Worm (Caenorhabditis elegans): ENCODE measurements around the gene polq-1.

polq-1 gene

ce11 chrIII:5812672-5813071 lies 9.7 kb upstream of the polq-1 start:
- TF ChIP-seq unc-55 (GFP tag; optimal IDR thresholded peaks at IDR 0.05) (peak; percentile 79), nfya-1 (tag; optimal IDR thresholded peaks at IDR 0.05) (peak; percentile 57), C08G9.2 (tag; optimal IDR thresholded peaks at IDR 0.05) (no peak), hlh-30 (tag; optimal IDR thresholded peaks at IDR 0.05; ENCODE audit: insufficient read depth) (no peak)

DNA sequence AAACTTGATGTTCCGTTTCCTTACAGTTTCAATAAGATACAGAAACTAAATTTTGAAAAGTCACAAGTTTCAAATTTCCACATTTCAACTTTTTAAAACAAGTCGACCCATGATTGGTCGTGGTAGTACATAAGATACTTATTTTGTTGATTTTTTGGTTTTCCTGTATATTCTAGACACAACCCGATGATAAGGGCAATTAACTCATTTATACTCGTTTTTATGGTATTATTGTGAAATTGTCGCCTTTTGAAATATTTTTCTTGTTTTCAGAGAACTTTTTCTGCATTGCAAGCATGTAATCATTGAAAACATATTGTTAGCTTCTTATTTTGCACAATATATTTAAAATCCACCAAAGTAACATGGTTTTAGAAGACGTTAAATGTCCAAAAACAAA lies 9.0 kb upstream of the polq-1 start:
- no peak for TF ChIP-seq unc-55 (GFP tag; optimal IDR thresholded peaks at IDR 0.05)
- no peak for TF ChIP-seq ttx-3 (tag; optimal IDR thresholded peaks at IDR 0.05)
- TF ChIP-seq K09A11.1 (tag; optimal IDR thresholded peaks at IDR 0.05; ENCODE audit: insufficient read depth): no peak
- TF ChIP-seq tbx-7 (tag; optimal IDR thresholded peaks at IDR 0.05): no peak
- TF ChIP-seq ceh-9 (tag; optimal IDR thresholded peaks at IDR 0.05): no peak
- no peak for TF ChIP-seq unc-42 (tag; optimal IDR thresholded peaks at IDR 0.05)
- TF ChIP-seq Y22D7AL.16 (tag; optimal IDR thresholded peaks at IDR 0.05): no peak
- no peak for TF ChIP-seq elt-4 (tag; optimal IDR thresholded peaks at IDR 0.05)
- no peak for TF ChIP-seq ceh-22 (tag; optimal IDR thresholded peaks at IDR 0.05)
- no peak for TF ChIP-seq pag-3 (tag; optimal IDR thresholded peaks at IDR 0.05; ENCODE audit: borderline replicate concordance)
- no peak for TF ChIP-seq sox-4 (tag; optimal IDR thresholded peaks at IDR 0.05)
- TF ChIP-seq ceh-19 (GFP tag; optimal IDR thresholded peaks at IDR 0.05): no peak
- TF ChIP-seq elt-2 (tag; optimal IDR thresholded peaks at IDR 0.05): no peak
- no peak for TF ChIP-seq dve-1 (tag; optimal IDR thresholded peaks at IDR 0.05)
- TF ChIP-seq K02D7.2 (tag; optimal IDR thresholded peaks at IDR 0.05): no peak
- no peak for TF ChIP-seq hlh-30 (tag; optimal IDR thresholded peaks at IDR 0.05; ENCODE audit: insufficient read depth)
- TF ChIP-seq ref-2 (tag; optimal IDR thresholded peaks at IDR 0.05): no peak
- TF ChIP-seq fkh-6 (tag; optimal IDR thresholded peaks at IDR 0.05): no peak
- TF ChIP-seq pros-1 (tag; optimal IDR thresholded peaks at IDR 0.05): no peak
- no peak for TF ChIP-seq fkh-10 (GFP tag; optimal IDR thresholded peaks at IDR 0.05)

- TF ChIP-seq ceh-24 (tag; optimal IDR thresholded peaks at IDR 0.05) (no peak), pax-1 (tag; optimal IDR thresholded peaks at IDR 0.05) (no peak), hlh-13 (GFP tag; optimal IDR thresholded peaks at IDR 0.05) (no peak), T23F11.4 (GFP tag; optimal IDR thresholded peaks at IDR 0.05) (no peak), fkh-10 (GFP tag; optimal IDR thresholded peaks at IDR 0.05) (no peak), ceh-34 (tag; optimal IDR thresholded peaks at IDR 0.05) (no peak), C38D4.7 (GFP tag; optimal IDR thresholded peaks at IDR 0.05) (no peak), ceh-31 (tag; optimal IDR thresholded peaks at IDR 0.05) (no peak), odd-2 (tag; optimal IDR thresholded peaks at IDR 0.05) (no peak), elt-4 (tag; optimal IDR thresholded peaks at IDR 0.05) (no peak), elt-2 (tag; optimal IDR thresholded peaks at IDR 0.05) (no peak), fkh-6 (tag; optimal IDR thresholded peaks at IDR 0.05) (no peak), hlh-8 (tag; optimal IDR thresholded peaks at IDR 0.05) (no peak), npax-4 (tag; optimal IDR thresholded peaks at IDR 0.05) (no peak), ceh-14 (tag; optimal IDR thresholded peaks at IDR 0.05) (no peak)
Measured at ce11 chrIII:5810012-5810411, 7.1 kb upstream of the polq-1 start.

DNA sequence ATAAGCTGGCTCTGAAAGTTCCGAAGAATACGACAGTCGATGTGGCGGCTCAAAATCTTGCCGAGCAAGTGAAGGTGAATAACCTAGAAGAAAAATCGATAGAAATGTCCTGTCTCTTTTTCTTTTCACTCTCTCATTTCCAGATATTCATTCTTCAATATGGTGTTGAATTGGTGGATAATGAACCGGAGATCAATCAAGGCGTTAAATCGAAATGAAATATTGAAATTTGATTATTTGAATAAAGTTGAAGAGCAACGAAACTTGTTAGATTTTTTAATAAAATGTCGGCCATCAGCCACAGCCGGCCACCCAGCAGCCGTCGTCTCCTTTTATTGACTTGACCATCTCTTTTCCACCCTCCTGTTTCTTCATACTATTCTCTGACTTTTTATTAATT lies 3.8 kb upstream of the polq-1 start, which contains the start of gene R12B2.2:
R12B2.2 (plus strand) TSS at position 301 of the 400 bp plus-strand sequence.
- no peak for TF ChIP-seq ceh-34 (tag; optimal IDR thresholded peaks at IDR 0.05)
- no peak for TF ChIP-seq ceh-9 (tag; optimal IDR thresholded peaks at IDR 0.05)
- peak; percentile 1 for TF ChIP-seq ceh-48 (tag; optimal IDR thresholded peaks at IDR 0.05)

- TF ChIP-seq hlh-13 (GFP tag; optimal IDR thresholded peaks at IDR 0.05): no peak
- no peak for TF ChIP-seq ceh-14 (tag; optimal IDR thresholded peaks at IDR 0.05)
- no peak for TF ChIP-seq pat-9 (tag; optimal IDR thresholded peaks at IDR 0.05)
- no peak for TF ChIP-seq Y22D7AL.16 (tag; optimal IDR thresholded peaks at IDR 0.05)
Measured at ce11 chrIII:5805273-5805672, 2.3 kb upstream of the polq-1 start, which contains the start of gene R12B2.3. TSS of gene R12B2.3 (plus strand) at chrIII:5805573.

Measured in whole organism, late embryonic.